Worm (Caenorhabditis elegans): ENCODE measurements around the gene idpb-3.

Gene idpb-3

ce11 chrII:5092362-5093281 lies 9.0 kb downstream of the idpb-3 start, which contains the start of gene C04G6.2 (continued):
- TF ChIP-seq unc-62 (GFP tag; optimal IDR thresholded peaks at IDR 0.05 in 1 of 2) (peak in 1 of 2 experiments; percentile 45), unc-62 (tag; optimal IDR thresholded peaks at IDR 0.05) (no peak), hlh-11 (tag; optimal IDR thresholded peaks at IDR 0.05) (peak; percentile 75), nhr-28 (tag; optimal IDR thresholded peaks at IDR 0.05) (peak; percentile 30), F26F4.8 (GFP tag; conservative IDR thresholded peaks at IDR 0.05) (no peak), rbr-2 (tag; optimal IDR thresholded peaks at IDR 0.05) (peak; percentile 40), hlh-30 (tag; optimal IDR thresholded peaks at IDR 0.05; ENCODE audit: insufficient read depth) (peak; percentile 80)

- TF ChIP-seq unc-130 (GFP tag; optimal IDR thresholded peaks at IDR 0.05), result peak; percentile 26
- TF ChIP-seq ztf-11 (tag; optimal IDR thresholded peaks at IDR 0.05), result no peak
- peak; percentile 53 for TF ChIP-seq F49E8.2 (tag; optimal IDR thresholded peaks at IDR 0.05; ENCODE audit: borderline replicate concordance)
- TF ChIP-seq Y48G9A.11 (GFP tag; IDR thresholded peaks at IDR 0.05), result 0 out of 2 replicates have a peak, but pooled peaks have one; percentile 39
Measured at ce11 chrII:5091640-5092243, 9.9 kb downstream of the idpb-3 start, which contains the start of gene pld-1. TSS of gene pld-1 (minus strand) at chrII:5091690.

- TF ChIP-seq ces-1 (GFP tag; optimal IDR thresholded peaks at IDR 0.05), result no peak
- TF ChIP-seq F10B5.3 (tag; optimal IDR thresholded peaks at IDR 0.05), result no peak
- no peak for TF ChIP-seq ceh-28 (tag; optimal IDR thresholded peaks at IDR 0.05)
- TF ChIP-seq egl-43 (GFP tag; IDR thresholded peaks at IDR 0.05), result no peak
- TF ChIP-seq F44E2.7 (GFP tag; IDR thresholded peaks at IDR 0.05), result no peak
- TF ChIP-seq nhr-28 (tag; optimal IDR thresholded peaks at IDR 0.05), result peak; percentile 15
- TF ChIP-seq pha-4 (GFP tag; IDR thresholded peaks at IDR 0.05), result no peak
- TF ChIP-seq pha-4 (tag; optimal IDR thresholded peaks at IDR 0.05), result no peak
- no peak for TF ChIP-seq nhr-111 (GFP tag; optimal IDR thresholded peaks at IDR 0.05)
- TF ChIP-seq php-3 (GFP tag; IDR thresholded peaks at IDR 0.05), result no peak
- TF ChIP-seq pqm-1 (tag; optimal IDR thresholded peaks at IDR 0.05), result peak; percentile 19
- no peak for TF ChIP-seq lin-29 (GFP tag; IDR thresholded peaks at IDR 0.05)
- TF ChIP-seq T26A8.4 (GFP tag; IDR thresholded peaks at IDR 0.05), result no peak
- TF ChIP-seq ZK337.2 (GFP tag; IDR thresholded peaks at IDR 0.05), result no peak
- TF ChIP-seq dve-1 (tag; optimal IDR thresholded peaks at IDR 0.05; ENCODE audit: insufficient read depth), result peak; percentile 33
- TF ChIP-seq unc-62 (GFP tag; optimal IDR thresholded peaks at IDR 0.05 in 1 of 2), result no peak
- no peak for TF ChIP-seq unc-62 (tag; optimal IDR thresholded peaks at IDR 0.05)
- peak; percentile 25 for TF ChIP-seq mes-2 (tag; optimal IDR thresholded peaks at IDR 0.05; ENCODE audit: poor library complexity, severe bottlenecking)
- TF ChIP-seq attf-4 (tag; optimal IDR thresholded peaks at IDR 0.05), result no peak
- TF ChIP-seq dpl-1 (GFP tag; optimal IDR thresholded peaks at IDR 0.05), result no peak
- TF ChIP-seq daf-16 (GFP tag; optimal IDR thresholded peaks at IDR 0.05), result no peak
- TF ChIP-seq daf-16 (tag; optimal IDR thresholded peaks at IDR 0.05), result peak; percentile 39
- peak; percentile 64 for TF ChIP-seq aha-1 (tag)
- no peak for TF ChIP-seq duxl-1 (tag; optimal IDR thresholded peaks at IDR 0.05; ENCODE audit: poor library complexity)
- no peak for TF ChIP-seq jun-1 (tag; optimal IDR thresholded peaks at IDR 0.05)
- TF ChIP-seq lin-38 (GFP tag; IDR thresholded peaks at IDR 0.05), result no peak
- TF ChIP-seq spr-1 (tag; optimal IDR thresholded peaks at IDR 0.05), result no peak
Measured at ce11 chrII:5086143-5086542, 15.5 kb downstream of the idpb-3 start.

Measured in whole organism, L4 larva.